Worm (Caenorhabditis elegans): Measurements from ENCODE around the gene sde-2.

ce11 chrV:13668337-13668736 lies 41.0 kb downstream of the sde-2 start:
- TF ChIP-seq ceh-9 (tag; optimal IDR thresholded peaks at IDR 0.05), result no peak
- TF ChIP-seq lin-39 (tag; optimal IDR thresholded peaks at IDR 0.05), result no peak
- no peak for TF ChIP-seq pqm-1 (tag; optimal IDR thresholded peaks at IDR 0.05)
- no peak for TF ChIP-seq ztf-11 (tag; optimal IDR thresholded peaks at IDR 0.05)
- no peak for TF ChIP-seq tbx-2 (tag; optimal IDR thresholded peaks at IDR 0.05)
- no peak for TF ChIP-seq nhr-12 (tag; optimal IDR thresholded peaks at IDR 0.05)
- TF ChIP-seq snpc-4 (tag; optimal IDR thresholded peaks at IDR 0.05), result no peak
- TF ChIP-seq unc-39 (tag; optimal IDR thresholded peaks at IDR 0.05), result no peak
- TF ChIP-seq R02D3.7 (tag; optimal IDR thresholded peaks at IDR 0.05), result no peak
- no peak for TF ChIP-seq unc-62 (GFP tag; optimal IDR thresholded peaks at IDR 0.05)
- TF ChIP-seq lin-15B (tag; optimal IDR thresholded peaks at IDR 0.05), result no peak
- TF ChIP-seq nhr-237 (tag; optimal IDR thresholded peaks at IDR 0.05), result no peak
- no peak for TF ChIP-seq nhr-77 (tag; optimal IDR thresholded peaks at IDR 0.05)
- TF ChIP-seq nhr-67 (tag; optimal IDR thresholded peaks at IDR 0.05), result no peak
